Worm (Caenorhabditis elegans) whole organism, midembryonic: ENCODE measurements around the gene Y82E9BR.20.
"Not testable (repeated sequence)": the region's sequence is repeated elsewhere in the genome, so short reads cannot be mapped to it uniquely, and the experiment has no call there.

ENCODE experiments used
- T22C8.4 ChIP-seq: fragments of 200-800 bp; sonication (Bioruptor generic); IDR thresholded peaks from 2 replicates; pipeline ENCODE4 v1.3.6; 2022; ENCODE audit warnings: missing genetic modification characterization, missing compliant biosample characterization
- cog-1 ChIP-seq: sonication (generic microtip); optimal IDR thresholded peaks from 2 replicates; lab custom pipeline; 2016; ENCODE audit warnings: missing genetic modification characterization, missing compliant biosample characterization
- flt-1 ChIP-seq: fragments of 200-800 bp; sonication (Bioruptor generic); IDR thresholded peaks from 2 replicates; pipeline ENCODE4 v1.3.6; 2022; ENCODE audit warnings: missing genetic modification characterization, missing compliant biosample characterization
- klf-2 ChIP-seq: fragments of 200-800 bp; sonication (Bioruptor generic); conservative IDR thresholded peaks from 2 replicates; pipeline ENCODE4 v1.3.6; 2022; ENCODE audit warnings: missing genetic modification reagents, missing genetic modification characterization, missing compliant biosample characterization
- med-1 ChIP-seq: sonication (generic microtip); optimal IDR thresholded peaks from 2 replicates; lab custom pipeline; 2017; ENCODE audit warnings: missing genetic modification characterization, mild to moderate bottlenecking, missing compliant biosample characterization, antibody characterized with exemption, missing genetic modification reagents; ENCODE audit not compliant: insufficient read depth
- ref-1 ChIP-seq: fragments of 200-800 bp; sonication (Bioruptor generic); conservative IDR thresholded peaks from 2 replicates; pipeline ENCODE4 v1.3.6; 2022; ENCODE audit warnings: missing genetic modification reagents, missing genetic modification characterization, missing compliant biosample characterization
- tab-1 ChIP-seq: fragments of 200-800 bp; sonication (Bioruptor generic); IDR thresholded peaks from 2 replicates; pipeline ENCODE4 v1.3.6; 2022; ENCODE audit warnings: missing genetic modification characterization, missing compliant biosample characterization
- ztf-23 ChIP-seq: fragments of 200-800 bp; sonication (Bioruptor generic); IDR thresholded peaks from 2 replicates; pipeline ENCODE4 v1.3.6; 2022; ENCODE audit warnings: missing genetic modification reagents, missing genetic modification characterization, missing compliant biosample characterization
- ztf-29 ChIP-seq: fragments of 200-800 bp; sonication (Bioruptor generic); IDR thresholded peaks from 2 replicates; pipeline ENCODE4 v1.3.6; 2022; ENCODE audit warnings: missing genetic modification reagents, missing genetic modification characterization, missing compliant biosample characterization

Gene Y82E9BR.20

DNA sequence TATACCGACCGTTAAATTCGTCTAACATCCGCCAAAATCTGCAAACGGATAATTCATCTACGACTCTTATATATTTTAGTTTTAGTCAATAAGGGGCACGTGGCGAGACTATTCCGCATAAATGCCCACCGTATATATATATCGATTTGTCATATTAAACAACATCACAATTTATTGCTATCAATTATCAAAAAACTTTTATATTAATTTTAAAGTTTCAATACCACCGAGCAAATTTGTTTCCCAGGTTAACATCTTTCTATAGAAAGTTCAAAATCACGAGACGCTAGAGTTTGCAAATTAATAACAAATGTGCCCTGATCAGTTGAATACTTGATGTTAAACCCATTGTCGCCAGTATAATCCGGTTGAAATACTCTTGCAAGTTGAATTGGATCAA is 26.7 kb upstream of the Y82E9BR.20 start, which contains the start of gene Y82E9BL.5:
Gene Y82E9BL.5, minus strand, starts transcription at position 101 of the 400 bp plus-strand sequence.
- no peak for TF ChIP-seq tab-1
- TF ChIP-seq klf-2 (GFP tag; lab: Robert Waterston, UW), result no peak
- no peak for TF ChIP-seq ztf-29
- no peak for TF ChIP-seq cog-1
- TF ChIP-seq med-1 (GFP tag; lab: Kevin White, UChicago), result no peak
- TF ChIP-seq ref-1 (GFP tag; lab: Robert Waterston, UW), result no peak
- TF ChIP-seq flt-1 (GFP tag; lab: Robert Waterston, UW), result no peak
- no peak for TF ChIP-seq ztf-23 (GFP tag; lab: Robert Waterston, UW)
- no peak for TF ChIP-seq T22C8.4

DNA sequence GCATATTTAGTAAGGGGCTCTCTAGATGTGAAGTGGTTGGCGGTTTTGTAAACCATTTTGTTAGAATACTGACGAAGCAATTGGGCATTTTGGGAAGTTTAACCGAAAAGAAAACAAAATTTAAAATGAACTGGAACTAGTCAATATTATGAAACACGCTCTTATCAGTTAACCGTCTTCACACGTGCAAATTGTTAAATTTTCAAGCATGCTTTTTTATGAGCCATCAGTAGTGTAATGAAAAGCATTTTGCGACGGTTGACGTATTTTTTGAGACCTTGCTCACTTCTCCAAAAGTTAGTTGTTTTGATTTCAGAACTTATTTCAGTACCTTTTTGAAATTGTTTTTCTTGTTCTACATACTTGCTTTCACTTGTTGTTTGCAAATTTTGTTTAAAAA is 24.9 kb upstream of the Y82E9BR.20 start, which contains the start of gene fbxa-25:
Gene fbxa-25, minus strand, starts transcription at position 138 of the 400 bp plus-strand sequence.
- TF ChIP-seq flt-1 (GFP tag; lab: Robert Waterston, UW) (no peak), ref-1 (GFP tag; lab: Robert Waterston, UW) (no peak), tab-1 (no peak), ztf-23 (GFP tag; lab: Robert Waterston, UW) (no peak), cog-1 (no peak), ztf-29 (no peak), klf-2 (GFP tag; lab: Robert Waterston, UW) (no peak), med-1 (GFP tag; lab: Kevin White, UChicago) (no peak), T22C8.4 (no peak)

DNA sequence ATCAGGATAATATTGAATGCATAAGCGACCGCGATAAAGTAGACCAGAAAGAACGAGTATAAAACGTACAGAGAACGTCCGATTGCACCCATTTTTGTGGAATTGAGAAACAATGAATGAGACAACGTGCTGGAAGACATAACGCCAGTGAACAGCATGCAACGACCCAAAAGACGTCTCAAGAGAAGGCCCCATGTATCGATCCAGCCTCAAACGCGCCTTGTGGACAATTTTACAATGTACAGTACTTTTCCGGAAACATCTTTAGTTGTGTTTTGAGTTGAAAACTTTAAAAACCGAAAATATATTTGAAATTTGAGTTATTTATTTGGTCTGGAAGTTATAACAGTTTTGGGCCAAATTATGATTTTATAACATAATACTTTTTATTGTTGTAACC is 23.5 kb upstream of the Y82E9BR.20 start, which contains the start of gene Y82E9BL.3:
Gene Y82E9BL.3, minus strand, starts transcription at position 101 of the 400 bp plus-strand sequence.
- TF ChIP-seq ztf-29 (no peak), cog-1 (no peak), klf-2 (GFP tag; lab: Robert Waterston, UW) (no peak), ztf-23 (GFP tag; lab: Robert Waterston, UW) (no peak), ref-1 (GFP tag; lab: Robert Waterston, UW) (no peak)

DNA sequence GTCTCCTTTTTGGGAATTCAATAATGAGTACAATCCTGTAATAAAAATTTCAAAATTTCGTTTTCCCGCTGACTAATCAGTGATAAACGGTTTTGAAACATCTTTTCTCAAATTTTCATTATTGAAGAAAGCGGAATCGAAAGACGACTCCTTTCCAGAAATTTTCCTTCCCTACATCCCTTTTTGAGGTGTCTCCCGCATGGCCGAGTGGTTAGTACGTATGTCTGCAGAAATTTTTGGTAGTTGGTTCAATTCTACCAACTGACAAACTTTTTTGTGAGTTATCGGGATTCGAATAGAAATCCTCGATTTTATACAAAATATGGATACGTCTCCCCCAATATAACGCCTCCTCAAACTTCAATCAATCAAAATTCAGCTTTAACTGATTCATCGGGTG is 19.7 kb upstream of the Y82E9BR.20 start:
- TF ChIP-seq cog-1, result no peak

DNA sequence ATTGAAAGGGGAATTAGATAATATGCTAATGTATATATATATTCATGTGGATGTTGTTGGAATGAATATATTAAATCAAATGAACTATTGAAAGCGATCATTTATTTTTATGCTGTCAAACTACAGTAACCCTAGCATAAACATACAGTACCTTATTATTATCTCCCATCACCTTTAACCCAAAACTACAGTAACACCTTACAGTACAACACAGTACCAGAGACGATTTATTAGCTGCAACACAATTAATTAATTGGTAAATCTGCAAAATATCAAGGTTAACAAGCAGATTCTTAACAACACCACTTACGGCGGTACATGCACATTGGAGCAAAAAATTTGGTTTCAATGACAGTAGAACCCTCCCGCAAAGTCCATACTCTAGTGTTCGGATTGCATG is 18.9 kb upstream of the Y82E9BR.20 start, which contains the start of gene Y82E9BL.1:
Gene Y82E9BL.1, minus strand, starts transcription at position 101 of the 400 bp plus-strand sequence.
- TF ChIP-seq ztf-23 (GFP tag; lab: Robert Waterston, UW) (no peak), cog-1 (no peak), tab-1 (no peak), klf-2 (GFP tag; lab: Robert Waterston, UW) (no peak), T22C8.4 (no peak), ztf-29 (no peak), flt-1 (GFP tag; lab: Robert Waterston, UW) (no peak), ref-1 (GFP tag; lab: Robert Waterston, UW) (no peak), med-1 (GFP tag; lab: Kevin White, UChicago) (no peak)

DNA sequence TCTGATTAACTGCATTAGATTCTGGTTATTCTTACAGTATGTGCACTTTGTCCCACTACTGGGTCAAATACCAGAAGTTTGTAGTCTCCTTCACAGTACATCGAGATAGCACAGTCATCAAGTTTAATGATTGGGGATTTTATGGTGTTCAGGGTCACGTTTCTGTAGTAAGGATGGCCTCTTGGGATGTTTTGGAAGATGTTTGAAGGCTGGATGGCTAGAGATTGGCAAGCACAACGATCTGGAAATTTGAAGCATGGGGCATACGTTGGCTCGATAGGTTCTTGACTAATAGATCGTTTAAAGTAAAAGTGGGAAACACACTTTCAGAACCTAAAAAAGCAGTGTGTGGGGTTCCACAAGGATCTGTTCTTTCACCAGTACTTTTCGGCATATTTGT is 16.2 kb upstream of the Y82E9BR.20 start, which contains the start of gene Y82E9BR.8:
Gene Y82E9BR.8, minus strand, starts transcription at position 101 of the 400 bp plus-strand sequence.
- not testable (repeated sequence) for TF ChIP-seq med-1 (GFP tag; lab: Kevin White, UChicago); tab-1; flt-1 (GFP tag; lab: Robert Waterston, UW)

DNA sequence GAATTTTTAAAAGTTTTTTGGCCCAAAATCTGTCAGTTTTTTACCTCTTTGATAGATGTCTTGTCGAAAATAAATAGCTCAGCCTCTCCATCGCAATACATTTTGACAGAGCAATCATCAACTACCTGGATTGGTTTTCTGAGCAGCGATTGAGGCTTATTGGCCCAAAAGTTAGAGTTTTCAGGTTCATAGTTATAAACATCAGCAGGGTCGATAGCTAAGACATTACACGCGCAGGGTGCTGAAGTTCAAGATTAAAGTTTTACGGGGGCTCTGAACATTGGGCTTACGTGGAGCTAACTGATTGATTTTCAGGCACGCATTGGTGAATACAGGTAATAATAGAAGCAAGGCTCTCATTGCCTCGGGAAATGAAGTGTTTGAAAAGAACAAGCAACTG is 14.5 kb upstream of the Y82E9BR.20 start, which contains the start of gene Y82E9BR.9:
Gene Y82E9BR.9, minus strand, starts transcription at position 101 of the 400 bp plus-strand sequence.
- TF ChIP-seq ztf-23 (GFP tag; lab: Robert Waterston, UW), result no peak
- no peak for TF ChIP-seq ztf-29
- TF ChIP-seq med-1 (GFP tag; lab: Kevin White, UChicago), result no peak
- no peak for TF ChIP-seq cog-1
- no peak for TF ChIP-seq tab-1
- TF ChIP-seq ref-1 (GFP tag; lab: Robert Waterston, UW), result no peak
- TF ChIP-seq klf-2 (GFP tag; lab: Robert Waterston, UW), result no peak
- no peak for TF ChIP-seq T22C8.4
- TF ChIP-seq flt-1 (GFP tag; lab: Robert Waterston, UW), result no peak

DNA sequence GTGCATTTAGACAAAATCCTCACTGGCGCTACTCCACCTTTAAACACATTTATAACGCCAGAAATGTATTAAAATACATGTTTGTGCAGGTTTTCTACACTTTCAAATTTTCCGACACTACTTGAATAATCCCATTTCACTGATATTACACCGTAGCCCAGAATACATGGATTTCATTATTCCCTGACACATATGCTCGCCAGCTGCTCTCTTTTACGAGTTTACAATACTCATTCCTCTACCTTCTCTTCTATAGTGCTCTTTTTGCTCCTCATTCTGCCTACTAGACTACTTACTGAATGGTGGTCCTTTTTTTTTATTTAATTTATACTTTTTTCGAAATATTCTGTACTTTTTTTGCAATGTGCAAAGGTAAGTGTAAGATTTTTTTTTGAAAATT is 1.6 kb upstream of the Y82E9BR.20 start:
- TF ChIP-seq klf-2 (GFP tag; lab: Robert Waterston, UW), result no peak
- TF ChIP-seq ztf-29, result no peak

DNA sequence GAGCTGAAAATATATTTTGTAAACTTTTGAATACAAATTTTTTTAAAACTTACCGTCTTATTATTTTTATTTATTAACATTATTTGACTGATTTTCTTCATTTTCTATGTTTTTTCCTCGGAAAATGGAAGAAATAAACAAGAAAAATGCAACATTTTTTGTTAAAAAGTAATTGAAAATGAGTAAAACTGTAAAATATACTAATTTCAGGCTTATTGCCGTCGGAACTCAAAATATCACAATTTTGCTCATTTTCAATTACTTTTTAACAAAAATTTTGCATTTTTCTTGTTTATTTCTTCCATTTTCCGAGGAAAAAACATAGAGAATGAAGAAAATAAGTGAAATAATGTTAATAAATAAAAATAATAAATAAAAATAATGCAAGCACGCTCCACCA is 1.3 kb downstream of the Y82E9BR.20 start, which contains the start of gene Y82E9BR.10:
Gene Y82E9BR.10, minus strand, starts transcription at position 101 of the 400 bp plus-strand sequence.
- TF ChIP-seq flt-1 (GFP tag; lab: Robert Waterston, UW); tab-1; ztf-23 (GFP tag; lab: Robert Waterston, UW): not testable (repeated sequence)

DNA sequence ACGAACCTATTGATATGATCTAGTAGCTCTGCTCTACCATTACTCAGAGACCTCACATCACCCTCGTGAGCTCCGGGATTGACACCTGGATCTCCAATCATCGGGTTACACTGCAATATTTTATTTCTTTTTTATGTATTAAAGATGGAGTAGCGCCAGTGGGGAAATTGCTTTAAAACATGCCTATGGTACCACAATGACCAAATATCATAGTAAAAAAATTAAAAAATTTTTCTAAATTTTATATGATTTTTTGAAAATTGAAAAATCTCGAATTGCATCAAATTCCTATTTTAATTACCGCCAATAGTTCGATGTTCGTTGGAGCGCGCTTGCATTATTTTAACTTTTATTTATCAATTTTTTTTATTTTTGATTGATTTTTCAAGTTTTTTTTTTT is 3.7 kb downstream of the Y82E9BR.20 start, which contains the start of gene pals-40:
Gene pals-40, minus strand, starts transcription at position 101 of the 400 bp plus-strand sequence.
- not testable (repeated sequence) for TF ChIP-seq ztf-29; klf-2 (GFP tag; lab: Robert Waterston, UW); ref-1 (GFP tag; lab: Robert Waterston, UW)
